Worm (Caenorhabditis elegans) whole organism, young adult: ENCODE measurements around the gene T28H11.7.
"Not testable (repeated sequence)": the region's sequence is repeated elsewhere in the genome, so short reads cannot be mapped to it uniquely, and the experiment has no call there.

Experiments
- D2030.7 ChIP-seq: fragments of 200-800 bp; sonication (Bioruptor generic); IDR thresholded peaks from 2 replicates; pipeline ENCODE4 v1.3.6; 2022; ENCODE audit warnings: missing genetic modification reagents, missing genetic modification characterization, missing compliant biosample characterization
- F23B12.7 ChIP-seq: sonication (generic microtip); optimal IDR thresholded peaks from 2 replicates; lab custom pipeline; 2017; ENCODE audit warnings: missing genetic modification characterization, mild to moderate bottlenecking, missing compliant biosample characterization, antibody characterized with exemption, moderate library complexity; ENCODE audit not compliant: insufficient read depth
- F33H1.4 ChIP-seq: fragments of 200-800 bp; sonication (Bioruptor generic); IDR thresholded peaks from 2 replicates; pipeline ENCODE4 v1.3.6; 2022; ENCODE audit warnings: missing genetic modification reagents, missing genetic modification characterization, missing compliant biosample characterization
- F39B2.1 ChIP-seq: fragments of 200-800 bp; sonication (Bioruptor generic); IDR thresholded peaks from 2 replicates; pipeline ENCODE4 v1.3.6; 2022; ENCODE audit warnings: missing genetic modification reagents, missing genetic modification characterization, missing compliant biosample characterization
- F49E8.2 ChIP-seq: sonication (generic microtip); optimal IDR thresholded peaks from 3 replicates; lab custom pipeline; 2017; ENCODE audit warnings: missing genetic modification characterization, mild to moderate bottlenecking, missing compliant biosample characterization, antibody characterized with exemption, moderate library complexity; ENCODE audit not compliant: insufficient read depth
- F57A8.1 ChIP-seq: fragments of 200-800 bp; sonication (Bioruptor generic); optimal IDR thresholded peaks from 2 replicates; lab custom pipeline; 2018; ENCODE audit warnings: mild to moderate bottlenecking, missing genetic modification characterization, moderate library complexity, missing compliant biosample characterization
- F57C9.4 ChIP-seq: sonication (generic microtip); optimal IDR thresholded peaks from 2 replicates; lab custom pipeline; 2017; ENCODE audit warnings: mild to moderate bottlenecking, missing genetic modification characterization, missing compliant biosample characterization
- T26A5.8 ChIP-seq: sonication (generic microtip); optimal IDR thresholded peaks from 2 replicates; lab custom pipeline; 2016; ENCODE audit warnings: missing genetic modification characterization, missing compliant biosample characterization
- Y56A3A.18 ChIP-seq: fragments of 200-800 bp; sonication (Bioruptor generic); IDR thresholded peaks from 2 replicates; pipeline ENCODE4 v1.3.6; 2022; ENCODE audit warnings: missing genetic modification reagents, missing genetic modification characterization, missing compliant biosample characterization
- Y67H2A.10 ChIP-seq: fragments of 200-800 bp; sonication (Bioruptor generic); conservative IDR thresholded peaks from 2 replicates; pipeline ENCODE4 v1.3.6; 2022; ENCODE audit warnings: missing genetic modification reagents, missing genetic modification characterization, missing compliant biosample characterization
- ama-1 ChIP-seq, 3 experiments: fragments of 150-350 bp in 1 of 3; sonication (generic microtip) in 2 of 3; optimal IDR thresholded peaks; 2 replicates each; lab custom pipeline; 2014 to 2018; ENCODE audit warnings: missing biosample characterization in 2 of 3, missing genetic modification characterization in 2 of 3, missing genetic modification reagents in 2 of 3
- bed-2 ChIP-seq: fragments of 200-800 bp; sonication (Bioruptor generic); IDR thresholded peaks from 2 replicates; pipeline ENCODE4 v1.3.6; 2022; ENCODE audit warnings: missing genetic modification reagents, missing genetic modification characterization, missing compliant biosample characterization
- ceh-27 ChIP-seq: fragments of 200-800 bp; sonication (Bioruptor generic); optimal IDR thresholded peaks from 2 replicates; lab custom pipeline; 2018; ENCODE audit warnings: mild to moderate bottlenecking, missing genetic modification characterization, moderate library complexity, missing compliant biosample characterization
- ceh-91 ChIP-seq: fragments of 200-800 bp; sonication (Bioruptor generic); IDR thresholded peaks from 2 replicates; pipeline ENCODE4 v1.3.6; 2022; ENCODE audit warnings: missing genetic modification reagents, missing genetic modification characterization, missing compliant biosample characterization
- chd-7 ChIP-seq: sonication (generic microtip); optimal IDR thresholded peaks from 2 replicates; lab custom pipeline; 2016; ENCODE audit warnings: mild to moderate bottlenecking, missing genetic modification characterization, moderate library complexity, missing compliant biosample characterization
- dpff-1 ChIP-seq: sonication (generic microtip); optimal IDR thresholded peaks from 2 replicates; lab custom pipeline; 2017; ENCODE audit warnings: mild to moderate bottlenecking, missing genetic modification characterization, missing compliant biosample characterization
- dpl-1 ChIP-seq: fragments of 150-350 bp; optimal IDR thresholded peaks from 2 replicates; lab custom pipeline; 2014; ENCODE audit warnings: missing biosample characterization, missing genetic modification reagents, missing genetic modification characterization
- efl-1 ChIP-seq: fragments of 150-350 bp; optimal IDR thresholded peaks from 2 replicates; lab custom pipeline; 2014; ENCODE audit warnings: missing biosample characterization, missing genetic modification reagents, missing genetic modification characterization
- egl-44 ChIP-seq: fragments of 200-800 bp; sonication (Bioruptor generic); IDR thresholded peaks from 2 replicates; pipeline ENCODE4 v1.3.6; 2022; ENCODE audit warnings: missing genetic modification reagents, missing genetic modification characterization, missing compliant biosample characterization
- egrh-3 ChIP-seq: fragments of 200-800 bp; sonication (Bioruptor generic); IDR thresholded peaks from 2 replicates; pipeline ENCODE4 v1.3.6; 2022; ENCODE audit warnings: missing genetic modification reagents, missing genetic modification characterization, missing compliant biosample characterization
- ekl-4 ChIP-seq: fragments of 200-800 bp; sonication (Bioruptor generic); IDR thresholded peaks from 2 replicates; pipeline ENCODE4 v1.3.6; 2022; ENCODE audit warnings: missing genetic modification reagents, missing genetic modification characterization, missing compliant biosample characterization
- ets-4 ChIP-seq: fragments of 200-800 bp; sonication (Bioruptor generic); optimal IDR thresholded peaks from 2 replicates; lab custom pipeline; 2018; ENCODE audit warnings: mild to moderate bottlenecking, missing genetic modification characterization, missing compliant biosample characterization
- him-1 ChIP-seq: sonication (generic microtip); optimal IDR thresholded peaks from 2 replicates; lab custom pipeline; 2016; ENCODE audit warnings: missing genotype, missing genetic modification reagents, missing genetic modification characterization, missing compliant biosample characterization
- hmg-1.2 ChIP-seq: fragments of 200-800 bp; sonication (Bioruptor generic); IDR thresholded peaks from 2 replicates; pipeline ENCODE4 v1.3.6; 2022; ENCODE audit warnings: missing genetic modification reagents, missing genetic modification characterization, missing compliant biosample characterization
- hsf-1 ChIP-seq: fragments of 200-800 bp; sonication (Bioruptor generic); IDR thresholded peaks from 2 replicates; pipeline ENCODE4 v1.3.6; 2022; ENCODE audit warnings: missing genetic modification reagents, missing genetic modification characterization, missing compliant biosample characterization
- lin-54 ChIP-seq: fragments of 200-800 bp; sonication (Bioruptor generic); optimal IDR thresholded peaks from 2 replicates; lab custom pipeline; 2018; ENCODE audit warnings: mild to moderate bottlenecking, missing genetic modification characterization, missing compliant biosample characterization
- lsl-1 ChIP-seq: fragments of 200-800 bp; sonication (Bioruptor generic); optimal IDR thresholded peaks from 2 replicates; lab custom pipeline; 2018; ENCODE audit warnings: mild to moderate bottlenecking, missing genetic modification characterization, moderate library complexity, missing compliant biosample characterization
- madf-6 ChIP-seq: fragments of 200-800 bp; sonication (Bioruptor generic); IDR thresholded peaks from 2 replicates; pipeline ENCODE4 v1.3.6; 2022; ENCODE audit warnings: missing genetic modification reagents, missing genetic modification characterization, missing compliant biosample characterization
- mel-28 ChIP-seq: sonication (generic microtip); optimal IDR thresholded peaks from 2 replicates; lab custom pipeline; 2016; ENCODE audit warnings: borderline replicate concordance, mild to moderate bottlenecking, missing genetic modification characterization, missing compliant biosample characterization
- nfya-2 ChIP-seq: fragments of 200-800 bp; sonication (Bioruptor generic); IDR thresholded peaks from 2 replicates; pipeline ENCODE4 v1.3.6; 2022; ENCODE audit warnings: missing genetic modification reagents, missing genetic modification characterization, missing compliant biosample characterization
- nfyb-1 ChIP-seq: fragments of 200-800 bp; sonication (Bioruptor generic); IDR thresholded peaks from 2 replicates; pipeline ENCODE4 v1.3.6; 2022; ENCODE audit warnings: missing genetic modification reagents, missing genetic modification characterization, missing compliant biosample characterization
- nhr-179 ChIP-seq: sonication (generic microtip); optimal IDR thresholded peaks from 2 replicates; lab custom pipeline; 2016; ENCODE audit warnings: mild to moderate bottlenecking, missing genetic modification characterization, missing compliant biosample characterization
- nhr-90 ChIP-seq: sonication (generic microtip); optimal IDR thresholded peaks from 2 replicates; lab custom pipeline; 2016; ENCODE audit warnings: missing genotype, mild to moderate bottlenecking, missing genetic modification characterization, missing compliant biosample characterization
- pbrm-1 ChIP-seq: fragments of 200-800 bp; sonication (Bioruptor generic); IDR thresholded peaks from 2 replicates; pipeline ENCODE4 v1.3.6; 2022; ENCODE audit warnings: missing genetic modification reagents, missing genetic modification characterization, missing compliant biosample characterization
- rcor-1 ChIP-seq: fragments of 200-800 bp; sonication (Bioruptor generic); IDR thresholded peaks from 2 replicates; pipeline ENCODE4 v1.3.6; 2022; ENCODE audit warnings: missing genetic modification reagents, missing genetic modification characterization, missing compliant biosample characterization
- repo-1 ChIP-seq: sonication (generic microtip); optimal IDR thresholded peaks from 2 replicates; lab custom pipeline; 2017; ENCODE audit warnings: mild to moderate bottlenecking, missing genetic modification characterization, missing compliant biosample characterization
- rpc-1 ChIP-seq, 2 experiments: fragments of 150-350 bp in 1 of 2; sonication (generic microtip) in 1 of 2; optimal IDR thresholded peaks; 2 replicates each; lab custom pipeline; 2014 to 2018; ENCODE audit warnings: missing biosample characterization in 1 of 2, missing genetic modification characterization in 1 of 2, missing genetic modification reagents in 1 of 2, missing genotype in 1 of 2
- snpc-1.1 ChIP-seq: sonication (generic microtip); optimal IDR thresholded peaks from 2 replicates; lab custom pipeline; 2017; ENCODE audit warnings: missing genetic modification characterization, mild to moderate bottlenecking, missing compliant biosample characterization, antibody characterized with exemption, moderate library complexity, missing genotype, missing genetic modification reagents; ENCODE audit not compliant: insufficient read depth
- snpc-1.3 ChIP-seq: sonication (generic microtip); optimal IDR thresholded peaks from 2 replicates; lab custom pipeline; 2017; ENCODE audit warnings: missing genetic modification characterization, mild to moderate bottlenecking, missing compliant biosample characterization, antibody characterized with exemption, moderate library complexity, missing genotype, missing genetic modification reagents; ENCODE audit not compliant: insufficient read depth
- snpc-4 ChIP-seq, 5 experiments: fragments of 150-350 bp in 1 of 5; sonication (generic microtip) in 4 of 5; optimal IDR thresholded peaks; 2 replicates each; lab custom pipeline; 2014 to 2018; ENCODE audit warnings: missing genetic modification characterization in 5 of 5, missing biosample characterization in 3 of 5, antibody characterized with exemption in 2 of 5, mild to moderate bottlenecking in 2 of 5, missing compliant biosample characterization in 2 of 5, missing genotype in 2 of 5, moderate library complexity in 2 of 5, missing genetic modification reagents in 1 of 5
- tbp1 ChIP-seq: fragments of 200-800 bp; sonication (Bioruptor generic); optimal IDR thresholded peaks from 2 replicates; lab custom pipeline; 2018; ENCODE audit warnings: mild to moderate bottlenecking, missing genetic modification characterization, missing compliant biosample characterization

Gene T28H11.7

DNA sequence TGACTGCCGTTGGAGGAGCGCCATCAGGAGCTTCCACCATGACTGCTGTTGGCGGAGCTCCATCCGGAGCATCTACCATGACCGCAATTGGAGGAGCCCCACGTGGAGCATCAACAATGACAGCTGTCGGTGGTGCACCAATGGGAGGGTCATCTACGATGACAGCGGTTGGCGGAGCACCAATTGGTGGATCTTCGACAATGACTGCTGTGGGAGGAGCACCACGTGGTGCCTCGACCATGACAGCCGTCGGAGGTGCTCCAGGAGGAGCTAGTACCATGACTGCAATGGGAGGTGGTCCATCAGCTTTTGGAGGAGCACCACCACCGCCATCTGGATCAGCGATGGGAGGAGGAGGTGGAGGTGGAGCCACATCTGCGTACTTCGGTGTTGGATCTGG, at the start of gene T28H11.7:
T28H11.7 (minus strand) TSS at position 101 of the 400 bp plus-strand sequence.
- peak; percentile 49; the same call in 1 of the 2 replicates for TF ChIP-seq egrh-3 (GFP tag; lab: Robert Waterston, UW)

ce11 chrIV:5064961-5065360, 48.0 kb upstream of the T28H11.7 start, which contains the start of gene msp-53:
Gene msp-53, minus strand, starts transcription at chrIV:5065061.
- not testable (repeated sequence) for TF ChIP-seq efl-1 (GFP tag; lab: Kevin White, UChicago); nhr-179 (tag; lab: Kevin White, UChicago); tbp1 (GFP tag; lab: Kevin White, UChicago)

DNA sequence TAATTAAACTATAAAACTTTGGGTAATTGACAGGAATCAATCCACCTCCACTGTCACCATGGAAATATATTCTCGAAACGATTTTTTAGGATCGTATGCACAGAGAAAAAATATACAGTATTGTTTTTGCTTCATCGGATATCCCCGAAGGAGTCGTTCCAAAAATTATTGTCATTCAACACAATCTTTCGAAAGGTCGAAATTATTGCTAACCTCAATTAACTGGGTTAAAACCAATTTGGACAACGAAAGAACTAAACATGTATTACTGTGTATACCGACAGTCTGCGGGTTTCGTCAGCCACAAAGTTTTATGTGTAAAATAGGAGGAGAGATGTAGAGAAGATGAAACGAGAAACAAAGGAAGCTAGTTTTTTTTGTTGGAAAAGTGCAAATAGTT, 46.3 kb upstream of the T28H11.7 start:
- no peak for TF ChIP-seq bed-2 (GFP tag; lab: Robert Waterston, UW)
- peak; percentile 4 for TF ChIP-seq F49E8.2
- TF ChIP-seq lsl-1 (GFP tag; lab: Kevin White, UChicago) = peak; percentile 29
- no peak for TF ChIP-seq chd-7 (tag; lab: Kevin White, UChicago)
- peak; percentile 63 for TF ChIP-seq madf-6 (GFP tag; lab: Robert Waterston, UW)
- no peak for TF ChIP-seq rpc-1 (optimal IDR thresholded peaks at IDR 0.05; lab: Kevin White, UChicago)
- no peak for TF ChIP-seq rpc-1 (tag; optimal IDR thresholded peaks at IDR 0.05; lab: Kevin White, UChicago)
- TF ChIP-seq ceh-27 (GFP tag; lab: Kevin White, UChicago) = no peak
- peak; percentile 50; the same call in 1 of the 2 replicates for TF ChIP-seq hsf-1 (GFP tag; lab: Robert Waterston, UW)
- peak; percentile 54; the same call in 1 of the 2 replicates for TF ChIP-seq rcor-1 (GFP tag; lab: Robert Waterston, UW)
- no peak for TF ChIP-seq nfya-2 (GFP tag; lab: Robert Waterston, UW)
- TF ChIP-seq dpl-1 = no peak
- TF ChIP-seq snpc-1.3 (tag; lab: Kevin White, UChicago) = peak; percentile 83
- no peak for TF ChIP-seq mel-28 (tag; lab: Kevin White, UChicago)
- peak; percentile 72 for TF ChIP-seq ama-1 (optimal IDR thresholded peaks at IDR 0.05; lab: Kevin White, UChicago)
- no peak for TF ChIP-seq ama-1 (GFP tag; optimal IDR thresholded peaks at IDR 0.05; lab: Kevin White, UChicago)
- TF ChIP-seq ceh-91 (GFP tag; lab: Robert Waterston, UW) = 0 out of 2 replicates have a peak, but pooled peaks have one; percentile 30
- 0 out of 2 replicates have a peak, but pooled peaks have one; percentile 60 for TF ChIP-seq Y56A3A.18 (GFP tag; lab: Robert Waterston, UW)
- 0 out of 2 replicates have a peak, but pooled peaks have one; percentile 44 for TF ChIP-seq ekl-4 (GFP tag; lab: Robert Waterston, UW)
- TF ChIP-seq ets-4 (GFP tag; lab: Kevin White, UChicago) = no peak
- TF ChIP-seq D2030.7 (GFP tag; lab: Robert Waterston, UW) = peak; percentile 87
- TF ChIP-seq F33H1.4 = peak; percentile 38
- TF ChIP-seq dpff-1 (tag; lab: Kevin White, UChicago) = no peak
- no peak for TF ChIP-seq egl-44 (GFP tag; lab: Robert Waterston, UW)
- peak; percentile 74 for TF ChIP-seq him-1
- peak; percentile 75 for TF ChIP-seq hmg-1.2 (GFP tag; lab: Robert Waterston, UW)
- TF ChIP-seq T26A5.8 (tag; lab: Kevin White, UChicago) = no peak
- 0 out of 2 replicates have a peak, but pooled peaks have one; percentile 7 for TF ChIP-seq Y67H2A.10
- 0 out of 2 replicates have a peak, but pooled peaks have one; percentile 33 for TF ChIP-seq nfyb-1 (GFP tag; lab: Robert Waterston, UW)
- peak; percentile 76 for TF ChIP-seq tbp1 (GFP tag; lab: Kevin White, UChicago)
- TF ChIP-seq nhr-90 (tag; lab: Kevin White, UChicago) = no peak
- peak; percentile 34 for TF ChIP-seq F23B12.7
- peak; percentile 5 for TF ChIP-seq repo-1 (tag; lab: Kevin White, UChicago)
- peak; percentile 65; the same call in 1 of the 2 replicates for TF ChIP-seq pbrm-1 (GFP tag; lab: Robert Waterston, UW)
- TF ChIP-seq F57C9.4 (tag; lab: Kevin White, UChicago) = no peak
- peak; percentile 93 for TF ChIP-seq snpc-1.1 (tag; lab: Kevin White, UChicago)
- TF ChIP-seq F57A8.1 (GFP tag; lab: Kevin White, UChicago) = no peak
- TF ChIP-seq lin-54 (GFP tag; lab: Kevin White, UChicago) = peak; percentile 24
- peak; percentile 47; the same call in 1 of the 2 replicates for TF ChIP-seq F39B2.1 (GFP tag; lab: Robert Waterston, UW)
- peak; percentile 94 for TF ChIP-seq snpc-4 (GFP tag; optimal IDR thresholded peaks at IDR 0.05; lab: Kevin White, UChicago)
- TF ChIP-seq snpc-4 (tag; optimal IDR thresholded peaks at IDR 0.05; lab: Kevin White, UChicago) = peak; percentile 95 to 98 (median 96)
